Fruit fly (Drosophila melanogaster) whole organism: ENCODE results near the gene CG1951.

Source experiments
- CG8478 ChIP-seq: fragments of >200 bp; optimal IDR thresholded peaks from 2 replicates; lab custom pipeline; 2018; ENCODE audit warnings: inconsistent platforms
- EcR ChIP-seq, 2 experiments: fragments of >200 bp; optimal IDR thresholded peaks; 2 replicates each; lab custom pipeline; 2017; ENCODE audit warnings: missing biosample characterization in 2 of 2, missing genetic modification characterization in 2 of 2, missing genetic modification reagents in 2 of 2
- psq ChIP-seq: fragments of >200 bp; optimal IDR thresholded peaks from 2 replicates; lab custom pipeline; 2017

DNA sequence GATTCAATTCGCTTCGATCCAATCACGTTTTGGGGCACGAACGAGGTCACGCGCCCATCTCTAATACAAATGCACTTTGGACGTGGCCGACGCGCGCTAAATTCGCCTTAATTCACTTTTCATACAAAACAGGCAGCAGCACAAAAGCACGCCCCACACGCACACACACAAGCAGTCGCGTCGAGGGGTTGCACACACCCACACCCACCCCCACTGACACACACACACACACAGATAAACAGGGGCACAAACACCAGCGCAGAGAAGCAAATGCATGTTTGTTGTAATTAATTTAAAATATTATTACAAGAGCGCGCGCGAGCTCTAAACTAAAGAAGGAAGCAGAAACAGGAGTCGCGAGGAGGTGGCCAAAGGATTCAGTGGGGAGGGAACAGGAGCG lies 37.6 kb upstream of the CG1951 start:
- no peak for TF ChIP-seq EcR (GFP tag; optimal IDR thresholded peaks at IDR 0.05; lab: Kevin White, UChicago)
- TF ChIP-seq psq (lab: Kevin White, UChicago) = no peak
- no peak for TF ChIP-seq CG8478 (lab: Kevin White, UChicago)
